Fruit fly (Drosophila melanogaster) whole organism, embryonic: ENCODE results near the gene ich.

ENCODE experiments used
- Antp ChIP-seq: fragments of 200-800 bp; sonication (Bioruptor generic); optimal IDR thresholded peaks from 3 replicates; lab custom pipeline; 2016; ENCODE audit warnings: missing biosample characterization, missing genetic modification characterization
- CG10209 ChIP-seq: fragments of 200-800 bp; sonication (Bioruptor generic); optimal IDR thresholded peaks from 3 replicates; lab custom pipeline; 2017; ENCODE audit warnings: missing biosample characterization, mild to moderate bottlenecking, missing genetic modification characterization, missing genetic modification reagents
- CG12769 ChIP-seq: fragments of 200-800 bp; sonication (Bioruptor generic); optimal IDR thresholded peaks from 2 replicates; lab custom pipeline; 2019; ENCODE audit warnings: missing biosample characterization, mild to moderate bottlenecking, missing genetic modification characterization, moderate library complexity
- CG13287 ChIP-seq: fragments of 200-800 bp; sonication (Bioruptor generic); IDR thresholded peaks from 2 replicates; pipeline ENCODE4 v1.3.6; 2022; ENCODE audit warnings: missing biosample characterization, missing genetic modification characterization; ENCODE audit not compliant: partially characterized antibody
- CG13424 ChIP-seq: fragments of 200-800 bp; sonication (Bioruptor generic); optimal IDR thresholded peaks from 2 replicates; lab custom pipeline; 2019; ENCODE audit warnings: missing biosample characterization, mild to moderate bottlenecking, missing genetic modification characterization, moderate library complexity
- CG1602 ChIP-seq: fragments of 200-800 bp; sonication (Bioruptor generic); optimal IDR thresholded peaks from 3 replicates; lab custom pipeline; 2016; ENCODE audit warnings: missing biosample characterization, missing genetic modification characterization
- CG1647 ChIP-seq: fragments of 200-800 bp; sonication (Bioruptor generic); optimal IDR thresholded peaks from 3 replicates; lab custom pipeline; 2016; ENCODE audit warnings: missing biosample characterization, missing genetic modification characterization
- CG17802 ChIP-seq: fragments of 200-800 bp; sonication (Bioruptor generic); optimal IDR thresholded peaks from 2 replicates; lab custom pipeline; 2018; ENCODE audit warnings: missing biosample characterization, mild to moderate bottlenecking, missing genetic modification characterization, moderate library complexity
- CG2129 ChIP-seq: fragments of 200-800 bp; sonication (Bioruptor generic); IDR thresholded peaks from 2 replicates; pipeline ENCODE4 v1.3.6; 2022; ENCODE audit warnings: missing biosample characterization, missing genetic modification characterization; ENCODE audit not compliant: partially characterized antibody
- CG2202 ChIP-seq: fragments of 200-800 bp; sonication (Bioruptor generic); optimal IDR thresholded peaks from 2 replicates; lab custom pipeline; 2018; ENCODE audit warnings: missing biosample characterization, mild to moderate bottlenecking, missing genetic modification characterization
- CG2678 ChIP-seq: fragments of 200-800 bp; sonication (Bioruptor generic); optimal IDR thresholded peaks from 3 replicates; lab custom pipeline; 2019; ENCODE audit warnings: missing biosample characterization, mild to moderate bottlenecking, missing genetic modification characterization, moderate library complexity
- CG2712 ChIP-seq: fragments of 200-800 bp; optimal IDR thresholded peaks from 3 replicates; lab custom pipeline; 2019; ENCODE audit warnings: missing biosample characterization, mild to moderate bottlenecking, missing genetic modification characterization, moderate library complexity
- CG31224 ChIP-seq: fragments of 200-800 bp; sonication (Bioruptor generic); IDR thresholded peaks from 2 replicates; pipeline ENCODE4 v1.3.6; 2022; ENCODE audit warnings: missing biosample characterization, missing genetic modification characterization
- CG4282 ChIP-seq: fragments of 200-800 bp; sonication (Bioruptor generic); optimal IDR thresholded peaks from 2 replicates; lab custom pipeline; 2016; ENCODE audit warnings: missing biosample characterization, missing genetic modification characterization
- CG4328 ChIP-seq: fragments of 200-800 bp; sonication (Bioruptor generic); optimal IDR thresholded peaks from 3 replicates; lab custom pipeline; 2017; ENCODE audit warnings: missing biosample characterization, missing genetic modification reagents, missing genetic modification characterization
- CG4404 ChIP-seq: fragments of 200-800 bp; sonication (Bioruptor generic); IDR thresholded peaks from 2 replicates; pipeline ENCODE4 v1.3.6; 2022; ENCODE audit warnings: missing biosample characterization, missing genetic modification characterization
- CG4854 ChIP-seq: fragments of 200-800 bp; sonication (Bioruptor generic); optimal IDR thresholded peaks from 2 replicates; lab custom pipeline; 2016; ENCODE audit warnings: missing biosample characterization, missing genetic modification characterization, inconsistent platforms
- CG7271 ChIP-seq: fragments of 200-800 bp; sonication (Bioruptor generic); optimal IDR thresholded peaks from 2 replicates; lab custom pipeline; 2018; ENCODE audit warnings: missing biosample characterization, mild to moderate bottlenecking, missing genetic modification characterization, moderate library complexity
- CG8765 ChIP-seq: fragments of 200-800 bp; sonication (Bioruptor generic); IDR thresholded peaks from 2 replicates; pipeline ENCODE4 v1.3.6; 2022; ENCODE audit warnings: missing biosample characterization, missing genetic modification characterization
- CkIIα-i1 ChIP-seq: fragments of 200-800 bp; sonication (Bioruptor generic); IDR thresholded peaks from 2 replicates; pipeline ENCODE4 v1.3.6; 2022; ENCODE audit warnings: missing biosample characterization, missing genetic modification characterization
- Dek ChIP-seq: fragments of 200-800 bp; sonication (Bioruptor generic); optimal IDR thresholded peaks from 3 replicates; lab custom pipeline; 2019; ENCODE audit warnings: missing biosample characterization, mild to moderate bottlenecking, missing genetic modification characterization, moderate library complexity
- ERR ChIP-seq: fragments of 200-800 bp; sonication (Bioruptor generic); optimal IDR thresholded peaks from 2 replicates; lab custom pipeline; 2016; ENCODE audit warnings: missing biosample characterization, missing genetic modification characterization
- Elba2 ChIP-seq: fragments of 200-800 bp; sonication (Bioruptor generic); optimal IDR thresholded peaks from 3 replicates; lab custom pipeline; 2016; ENCODE audit warnings: missing biosample characterization, missing genetic modification characterization
- Hr39 ChIP-seq: fragments of >200 bp; optimal IDR thresholded peaks from 2 replicates; lab custom pipeline; 2017
- Mad ChIP-seq: fragments of 200-800 bp; sonication (Bioruptor generic); optimal IDR thresholded peaks from 2 replicates; lab custom pipeline; 2016; ENCODE audit warnings: missing biosample characterization, missing genetic modification characterization
- Max ChIP-seq: fragments of 200-800 bp; sonication (Bioruptor generic); optimal IDR thresholded peaks from 2 replicates; lab custom pipeline; 2016; ENCODE audit warnings: missing biosample characterization, mild to moderate bottlenecking, missing genetic modification characterization
- Myb ChIP-seq: fragments of 200-800 bp; sonication (Bioruptor generic); optimal IDR thresholded peaks from 2 replicates; lab custom pipeline; 2016; ENCODE audit warnings: missing biosample characterization, missing genetic modification characterization
- PHDP ChIP-seq: fragments of 200-800 bp; sonication (Bioruptor generic); optimal IDR thresholded peaks from 3 replicates; lab custom pipeline; 2018; ENCODE audit warnings: missing biosample characterization, mild to moderate bottlenecking, missing genetic modification characterization, moderate library complexity
- Pdp1 ChIP-seq, 2 experiments: fragments of 200-800 bp; sonication (Bioruptor generic); optimal IDR thresholded peaks; 3 replicates each; lab custom pipeline; 2016; ENCODE audit warnings: missing biosample characterization in 2 of 2, missing genetic modification characterization in 2 of 2, mild to moderate bottlenecking in 1 of 2, moderate library complexity in 1 of 2
- Sox102F ChIP-seq: fragments of 200-800 bp; sonication (Bioruptor generic); optimal IDR thresholded peaks from 2 replicates; lab custom pipeline; 2018; ENCODE audit warnings: missing biosample characterization, mild to moderate bottlenecking, missing genetic modification characterization, moderate library complexity
- Taf1 ChIP-seq: fragments of 200-800 bp; sonication (Bioruptor generic); IDR thresholded peaks from 2 replicates; pipeline ENCODE4 v1.3.6; 2022; ENCODE audit warnings: missing biosample characterization, missing genetic modification characterization
- amos ChIP-seq: fragments of 200-800 bp; sonication (Bioruptor generic); IDR thresholded peaks from 2 replicates; pipeline ENCODE4 v1.3.6; 2022; ENCODE audit warnings: missing biosample characterization, missing genetic modification characterization; ENCODE audit not compliant: partially characterized antibody
- az2 ChIP-seq: fragments of 200-800 bp; sonication (Bioruptor generic); optimal IDR thresholded peaks from 3 replicates; lab custom pipeline; 2016; ENCODE audit warnings: missing biosample characterization, missing genetic modification characterization
- bab2 ChIP-seq: fragments of 200-800 bp; sonication (Bioruptor generic); optimal IDR thresholded peaks from 2 replicates; lab custom pipeline; 2016; ENCODE audit warnings: missing biosample characterization, missing genetic modification characterization
- btn ChIP-seq: fragments of 200-800 bp; sonication (Bioruptor generic); optimal IDR thresholded peaks from 2 replicates; lab custom pipeline; 2016; ENCODE audit warnings: missing biosample characterization, missing genetic modification characterization
- crc ChIP-seq: fragments of 200-800 bp; sonication (Bioruptor generic); optimal IDR thresholded peaks from 2 replicates; lab custom pipeline; 2016; ENCODE audit warnings: missing biosample characterization, missing genetic modification characterization
- da ChIP-seq: fragments of 200-800 bp; sonication (Bioruptor generic); optimal IDR thresholded peaks from 2 replicates; lab custom pipeline; 2016; ENCODE audit warnings: missing biosample characterization, missing genetic modification characterization
- dm ChIP-seq: fragments of 200-800 bp; sonication (Bioruptor generic); optimal IDR thresholded peaks from 3 replicates; lab custom pipeline; 2016; ENCODE audit warnings: missing biosample characterization, missing genetic modification characterization
- exex ChIP-seq: fragments of 200-800 bp; sonication (Bioruptor generic); optimal IDR thresholded peaks from 4 replicates; lab custom pipeline; 2018; ENCODE audit warnings: missing biosample characterization, mild to moderate bottlenecking, missing genetic modification characterization, moderate library complexity
- eyg ChIP-seq: fragments of 200-800 bp; sonication (Bioruptor generic); optimal IDR thresholded peaks from 3 replicates; lab custom pipeline; 2016; ENCODE audit warnings: missing biosample characterization, missing genetic modification characterization
- fd3F ChIP-seq: fragments of 200-800 bp; sonication (Bioruptor generic); optimal IDR thresholded peaks from 2 replicates; lab custom pipeline; 2018; ENCODE audit warnings: missing biosample characterization, mild to moderate bottlenecking, missing genetic modification characterization, moderate library complexity
- gro ChIP-seq: fragments of 200-800 bp; sonication (Bioruptor generic); optimal IDR thresholded peaks from 2 replicates; lab custom pipeline; 2016; ENCODE audit warnings: missing biosample characterization, missing genetic modification characterization
- gsb-n ChIP-seq: fragments of 200-800 bp; sonication (Bioruptor generic); optimal IDR thresholded peaks from 3 replicates; lab custom pipeline; 2018; ENCODE audit warnings: missing biosample characterization, mild to moderate bottlenecking, missing genetic modification characterization
- her ChIP-seq: fragments of 200-800 bp; sonication (Bioruptor generic); optimal IDR thresholded peaks from 2 replicates; lab custom pipeline; 2016; ENCODE audit warnings: missing biosample characterization, missing genetic modification characterization
- hkb ChIP-seq, 2 experiments: fragments of 200-800 bp in 1 of 2; fragments of >200 bp in 1 of 2; sonication (Bioruptor generic) in 1 of 2; IDR thresholded peaks in 1 of 2; optimal IDR thresholded peaks in 1 of 2; 2 replicates each; pipeline versions ENCODE4 v1.3.6 to Lab custom; 2017 to 2022; ENCODE audit warnings: missing biosample characterization in 1 of 2, missing genetic modification characterization in 1 of 2
- lilli ChIP-seq: fragments of 200-800 bp; sonication (Bioruptor generic); optimal IDR thresholded peaks from 3 replicates; lab custom pipeline; 2016; ENCODE audit warnings: missing biosample characterization, missing genetic modification characterization
- nom ChIP-seq: fragments of 200-800 bp; sonication (Bioruptor generic); optimal IDR thresholded peaks from 2 replicates; lab custom pipeline; 2017; ENCODE audit warnings: missing biosample characterization, missing genetic modification characterization, mild to moderate bottlenecking, moderate library complexity, missing genetic modification reagents
- tna ChIP-seq: fragments of 200-800 bp; sonication (Bioruptor generic); IDR thresholded peaks from 2 replicates; pipeline ENCODE4 v1.3.6; 2022; ENCODE audit warnings: missing biosample characterization, missing genetic modification characterization; ENCODE audit not compliant: partially characterized antibody

The ich gene

dm6 chr3R:8927817-8928625 lies 34.8 kb downstream of the ich start (continued):
- peak; percentile 45 for TF ChIP-seq btn (GFP tag; lab: Kevin White, UChicago)
- TF ChIP-seq CkIIα-i1 (GFP tag; lab: Robert Waterston, UW) = no peak
- TF ChIP-seq Elba2 (GFP tag; lab: Kevin White, UChicago) = peak; percentile 35
- TF ChIP-seq CG13287 = no peak
- peak; percentile 72 for TF ChIP-seq Sox102F (GFP tag; lab: Kevin White, UChicago)
- TF ChIP-seq CG31224 (GFP tag; lab: Robert Waterston, UW) = peak; percentile 28; the same call in 1 of the 2 replicates
- peak; percentile 43 for TF ChIP-seq Myb (GFP tag; lab: Kevin White, UChicago)
- peak; percentile 94 for TF ChIP-seq CG2712 (tag; lab: Kevin White, UChicago)
- TF ChIP-seq nom (GFP tag; lab: Kevin White, UChicago) = no peak
- peak; percentile 84 for TF ChIP-seq CG4404 (GFP tag; lab: Robert Waterston, UW)
- peak; percentile 44 for TF ChIP-seq CG12769 (tag; lab: Kevin White, UChicago)
- TF ChIP-seq CG2202 (tag; lab: Kevin White, UChicago) = peak; percentile 62
- no peak for TF ChIP-seq Hr39 (lab: Kevin White, UChicago)
- peak; percentile 74 for TF ChIP-seq lilli
- TF ChIP-seq her (GFP tag; lab: Kevin White, UChicago) = peak; percentile 30
- TF ChIP-seq CG4854 (GFP tag; lab: Kevin White, UChicago) = peak; percentile 61
- peak; percentile 39 for TF ChIP-seq CG4282
- peak; percentile 52 for TF ChIP-seq ERR (GFP tag; lab: Kevin White, UChicago)
- peak; percentile 26 for TF ChIP-seq Dek (tag; lab: Kevin White, UChicago)
- TF ChIP-seq Taf1 = no peak
- TF ChIP-seq fd3F = peak; percentile 45
- TF ChIP-seq bab2 = peak; percentile 61
- TF ChIP-seq Pdp1 (GFP tag; optimal IDR thresholded peaks at IDR 0.05; lab: Kevin White, UChicago) = peak; percentile 61 to 63
- TF ChIP-seq CG17802 (tag; lab: Kevin White, UChicago) = peak; percentile 19
- TF ChIP-seq CG2129 (GFP tag; lab: Robert Waterston, UW) = no peak
- no peak for TF ChIP-seq hkb (optimal IDR thresholded peaks at IDR 0.05; lab: Kevin White, UChicago)
- TF ChIP-seq hkb (GFP tag; IDR thresholded peaks at IDR 0.05; lab: Robert Waterston, UW) = peak; percentile 55
- TF ChIP-seq tna (GFP tag; lab: Robert Waterston, UW) = no peak
- TF ChIP-seq CG10209 (GFP tag; lab: Kevin White, UChicago) = peak; percentile 72
- peak; percentile 87 for TF ChIP-seq CG7271 (tag; lab: Kevin White, UChicago)
- no peak for TF ChIP-seq Mad (GFP tag; lab: Kevin White, UChicago)
- TF ChIP-seq crc (GFP tag; lab: Kevin White, UChicago) = peak; percentile 47
- TF ChIP-seq CG1602 (GFP tag; lab: Kevin White, UChicago) = peak; percentile 56
- peak; percentile 48 for TF ChIP-seq CG4328 (GFP tag; lab: Kevin White, UChicago)
- peak; percentile 82 for TF ChIP-seq gsb-n (tag; lab: Kevin White, UChicago)
- no peak for TF ChIP-seq eyg
- TF ChIP-seq CG13424 (tag; lab: Kevin White, UChicago) = peak; percentile 73
- peak; percentile 81 for TF ChIP-seq CG2678 (tag; lab: Kevin White, UChicago)
- TF ChIP-seq CG8765 (GFP tag; lab: Robert Waterston, UW) = peak; percentile 73
- peak; percentile 74 for TF ChIP-seq az2 (GFP tag; lab: Kevin White, UChicago)
- TF ChIP-seq Max (GFP tag; lab: Kevin White, UChicago) = peak; percentile 73
- TF ChIP-seq gro (GFP tag; lab: Kevin White, UChicago) = no peak
- no peak for TF ChIP-seq amos (GFP tag; lab: Robert Waterston, UW)
- peak; percentile 49 for TF ChIP-seq dm (GFP tag; lab: Kevin White, UChicago)
- TF ChIP-seq exex (tag; lab: Kevin White, UChicago) = peak; percentile 36
- TF ChIP-seq Antp = peak; percentile 65
- peak; percentile 3 for TF ChIP-seq CG1647 (GFP tag; lab: Kevin White, UChicago)
- TF ChIP-seq da (GFP tag; lab: Kevin White, UChicago) = no peak
- TF ChIP-seq PHDP (tag; lab: Kevin White, UChicago) = peak; percentile 66
